Worm (Caenorhabditis elegans) whole organism, dauer: Measurements from ENCODE around the gene M04C3.2.

Experiments
- unc-62 ChIP-seq: sonication (generic microtip); optimal IDR thresholded peaks from 2 replicates; lab custom pipeline; 2017; ENCODE audit warnings: missing biosample characterization, missing genetic modification reagents, missing genetic modification characterization

The M04C3.2 gene

DNA sequence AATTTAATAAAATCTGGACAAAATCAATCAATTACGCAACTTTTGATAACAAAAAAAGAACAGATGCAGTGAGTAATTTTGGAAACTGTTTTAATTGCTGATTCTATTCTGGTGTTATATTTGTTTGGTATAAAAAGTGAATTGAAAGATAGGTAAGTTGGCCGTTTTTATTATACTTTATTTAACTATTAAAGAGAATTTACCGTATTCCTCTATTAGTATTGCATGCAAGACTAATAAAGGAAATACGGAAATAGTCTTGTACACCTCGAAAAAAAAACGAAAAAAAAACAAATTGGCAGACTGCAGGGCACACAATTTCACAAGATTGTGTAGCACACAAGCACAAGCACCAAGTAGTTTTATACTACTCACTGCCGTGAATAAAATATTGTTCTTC is 13.9 kb upstream of the M04C3.2 start, which contains the start of gene Y43F8B.25:
Y43F8B.25 (plus strand) TSS at position 301 of the 400 bp plus-strand sequence.
- no peak for TF ChIP-seq unc-62

DNA sequence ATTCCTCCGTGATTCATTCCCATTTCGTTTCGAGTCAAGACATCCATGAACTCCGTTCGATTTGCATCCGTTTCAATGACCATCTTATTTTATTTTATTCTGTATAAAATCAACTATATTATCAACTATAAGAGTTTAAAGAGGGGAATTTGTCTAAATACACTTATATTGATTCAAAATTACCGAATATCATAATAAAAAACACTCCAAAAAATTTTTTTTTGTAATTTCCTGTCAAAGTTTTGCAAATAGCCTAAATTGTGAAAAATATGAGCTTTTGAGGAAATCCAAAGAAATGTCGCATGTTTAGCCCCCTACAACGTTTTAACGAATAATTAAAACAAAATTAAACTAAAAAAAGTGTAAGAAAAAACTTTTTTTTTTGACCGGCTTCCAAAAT is 13.3 kb upstream of the M04C3.2 start, which contains the start of gene Y43F8B.15:
Y43F8B.15 (minus strand) TSS at position 101 of the 400 bp plus-strand sequence.
- no peak for TF ChIP-seq unc-62

DNA sequence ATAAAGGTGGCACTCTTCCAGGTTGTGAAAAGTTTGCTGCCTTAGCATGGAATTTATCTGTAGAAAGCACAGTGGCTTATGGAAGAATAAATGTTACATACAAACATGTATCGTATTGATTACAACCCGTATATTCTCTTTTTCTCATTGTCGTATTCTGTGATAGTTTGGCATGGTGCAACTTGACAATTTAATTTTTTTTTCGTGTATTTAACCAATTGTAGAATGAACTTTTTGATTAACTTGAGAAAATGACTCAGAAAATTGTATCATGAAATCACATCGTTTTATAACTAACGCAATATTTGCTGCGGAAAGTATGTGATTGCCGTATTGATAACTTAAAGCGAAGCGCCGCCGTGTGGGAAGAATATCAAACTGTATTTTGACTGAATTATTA is 8.4 kb upstream of the M04C3.2 start, which contains the start of gene Y43F8B.24:
Y43F8B.24 (plus strand) TSS at position 301 of the 400 bp plus-strand sequence.
- no peak for TF ChIP-seq unc-62

DNA sequence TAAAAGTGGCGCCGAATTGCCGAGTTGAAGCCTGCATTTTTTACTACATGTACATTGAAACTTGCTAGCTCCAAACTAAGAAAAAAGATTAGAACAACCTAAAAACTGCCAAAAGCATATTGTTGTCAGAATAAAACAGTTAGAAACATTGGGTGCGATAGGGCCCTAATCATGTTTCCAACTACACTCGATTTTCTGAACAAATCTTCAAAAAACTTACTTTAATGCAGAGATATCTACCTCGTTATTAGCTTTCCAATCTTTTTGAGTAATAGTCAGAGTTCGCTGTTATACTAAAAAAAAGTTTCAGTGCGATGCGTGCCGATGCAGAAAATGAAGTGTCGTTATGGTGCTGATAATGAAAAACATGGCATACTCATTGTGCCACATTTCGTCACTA is 6.9 kb upstream of the M04C3.2 start, which contains the start of the genes Y43F8B.13 and Y43F8B.14:
Y43F8B.13 (plus strand) TSS at position 301 of the 400 bp plus-strand sequence.
Y43F8B.14 (minus strand) TSS at position 322 of the 400 bp plus-strand sequence.
- TF ChIP-seq unc-62: no peak

DNA sequence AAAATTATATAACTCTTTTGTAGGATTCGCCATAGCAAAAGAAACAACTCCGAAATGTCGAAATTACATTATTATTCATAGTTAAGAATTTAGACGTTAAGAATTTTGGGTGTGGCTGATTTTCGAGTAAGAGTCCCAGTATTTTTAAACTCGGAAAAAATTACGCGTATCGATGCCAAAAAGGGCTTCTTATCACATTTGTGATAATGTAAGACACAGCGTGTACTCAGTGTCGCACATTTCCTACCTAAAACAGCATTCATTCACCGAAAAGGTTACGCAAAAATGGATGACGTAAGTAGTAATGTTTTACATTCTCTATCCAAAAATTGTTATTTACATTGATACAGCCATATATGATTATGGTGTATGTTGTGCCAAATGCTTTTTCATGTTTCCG is 839 bp upstream of the M04C3.2 start, which contains the start of gene M04C3.5:
M04C3.5 (plus strand) TSS at position 190 of the 400 bp plus-strand sequence.
- TF ChIP-seq unc-62: no peak

DNA sequence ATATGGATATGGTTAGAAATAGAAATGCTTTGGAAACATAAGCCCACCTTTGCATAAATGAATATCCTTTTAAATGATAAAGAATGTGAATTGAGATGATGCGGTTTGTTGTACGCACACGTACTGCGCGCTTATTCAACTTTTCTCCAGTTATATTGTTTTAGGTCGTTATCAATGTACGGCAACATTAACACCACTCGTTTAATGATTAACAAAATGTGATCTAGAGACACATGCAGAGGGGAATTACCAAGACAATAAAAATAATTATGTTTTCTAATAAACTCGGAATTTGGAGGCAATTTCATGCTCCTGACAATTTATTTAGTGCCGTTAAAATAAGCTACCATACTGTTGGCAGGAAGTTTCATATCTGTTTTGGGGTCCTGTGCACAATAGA is 3.3 kb downstream of the M04C3.2 start, which contains the start of gene M04C3.1:
M04C3.1 (minus strand) TSS at position 164 of the 400 bp plus-strand sequence.
- TF ChIP-seq unc-62: no peak

DNA sequence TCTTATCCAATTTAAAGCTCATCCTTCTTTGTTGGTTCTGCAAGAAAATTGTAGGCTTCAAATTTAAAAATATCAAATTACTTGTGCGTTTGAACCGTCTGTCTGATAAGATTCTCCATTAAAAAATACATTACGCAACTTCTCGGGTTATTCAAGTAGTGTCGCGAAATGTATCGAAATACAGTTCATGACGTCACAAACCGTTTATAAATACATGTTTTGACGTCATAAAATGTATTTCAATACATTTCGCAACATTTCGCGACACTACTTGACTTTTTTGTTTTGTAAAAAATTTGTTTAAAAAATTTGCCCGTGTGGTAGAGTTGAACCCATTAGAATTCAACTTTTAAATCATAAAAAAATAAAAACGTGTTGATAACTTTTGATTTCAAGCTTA is 5.1 kb downstream of the M04C3.2 start:
- TF ChIP-seq unc-62: no peak

DNA sequence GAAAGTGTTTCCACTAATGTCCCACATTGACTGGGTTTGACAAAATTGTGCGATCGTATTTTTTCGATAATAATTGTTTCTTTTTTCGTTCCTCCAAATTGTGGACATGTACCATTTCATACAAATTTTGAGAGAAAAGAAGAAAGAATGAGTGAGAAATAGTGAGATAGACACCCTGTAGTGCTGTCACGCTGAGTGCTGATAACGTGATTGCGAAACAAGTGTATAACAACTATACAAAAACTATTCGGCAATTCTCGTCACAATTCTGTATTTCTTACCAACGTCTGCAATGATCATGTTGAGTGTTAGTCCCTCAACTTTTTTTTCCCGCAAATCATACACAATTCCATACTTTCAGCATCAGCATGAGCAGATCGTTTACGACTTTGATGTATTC is 12.4 kb downstream of the M04C3.2 start, which contains the start of gene C25F9.14:
C25F9.14 (plus strand) TSS at position 178 of the 400 bp plus-strand sequence.
- TF ChIP-seq unc-62: no peak

DNA sequence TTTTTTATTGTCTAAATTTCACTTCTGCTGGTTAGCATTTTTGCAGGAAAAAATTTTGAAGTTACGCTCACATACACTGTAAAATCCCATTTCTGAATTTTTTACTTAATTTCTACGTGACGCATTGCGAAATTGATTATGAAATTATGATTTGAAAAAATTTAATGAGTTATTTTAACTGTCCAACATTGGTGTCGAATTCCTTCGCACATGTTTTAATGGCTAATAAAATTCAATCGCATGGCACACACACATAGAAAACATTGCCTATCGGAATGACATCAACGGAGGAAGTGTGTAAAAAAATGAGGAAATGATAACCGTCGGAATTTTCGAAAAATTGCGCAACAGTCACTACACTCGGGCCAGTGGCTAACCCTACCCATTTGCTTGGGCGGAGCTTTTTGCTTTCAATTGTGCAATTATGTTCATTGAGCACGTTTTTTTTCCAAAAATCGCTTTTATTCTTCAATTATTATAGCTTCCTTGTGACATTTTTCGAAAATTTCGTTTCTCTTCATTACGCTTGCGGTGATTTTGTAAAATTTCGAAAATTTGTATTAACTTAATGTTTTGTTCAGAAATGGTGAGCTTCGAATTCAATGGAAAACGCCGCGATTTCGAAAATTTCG is 14.8 kb downstream of the M04C3.2 start, which contains the start of gene C25F9.16:
C25F9.16 (plus strand) TSS at position 582 of the 632 bp plus-strand sequence.
- TF ChIP-seq unc-62: no peak

DNA sequence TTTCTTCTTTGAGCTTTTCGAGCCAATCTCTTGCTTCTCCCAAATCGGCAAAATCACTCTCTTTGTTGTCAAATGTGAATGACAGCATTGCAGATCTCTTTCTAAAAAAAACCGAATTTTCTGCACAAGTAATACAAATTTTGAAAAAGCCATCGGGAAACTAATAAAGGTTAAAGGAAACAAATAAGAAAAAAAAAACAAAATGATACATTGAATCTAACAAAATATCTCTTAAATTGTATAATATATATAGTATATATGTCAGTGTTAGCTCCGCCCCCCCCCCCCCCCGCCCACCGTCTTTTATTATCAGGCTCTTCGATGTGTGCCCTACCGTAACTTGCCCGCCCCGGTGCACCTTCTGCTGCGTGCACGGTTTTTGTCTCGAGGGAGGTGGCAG is 15.7 kb downstream of the M04C3.2 start, which contains the start of gene C25F9.11:
C25F9.11 (minus strand) TSS at position 101 of the 400 bp plus-strand sequence.
- TF ChIP-seq unc-62: no peak

DNA sequence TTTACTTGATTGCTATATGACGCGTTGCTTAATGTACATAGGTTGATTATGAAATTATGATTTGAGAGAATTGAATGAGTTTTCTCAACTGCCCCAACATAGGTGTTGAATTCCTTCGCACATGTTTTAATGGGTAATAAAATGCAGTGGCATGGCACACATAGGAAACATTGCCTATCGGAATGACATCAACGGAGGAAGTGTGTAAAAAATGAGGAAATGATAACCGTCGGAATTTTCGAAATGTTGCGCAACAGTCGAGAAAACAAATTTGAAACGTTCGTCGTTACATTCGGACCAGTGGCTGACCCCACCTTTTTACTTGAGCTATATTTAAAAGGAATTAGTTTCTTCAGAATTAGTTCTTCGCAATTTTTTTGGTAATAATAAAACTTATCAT is 16.7 kb downstream of the M04C3.2 start:
- TF ChIP-seq unc-62: no peak

DNA sequence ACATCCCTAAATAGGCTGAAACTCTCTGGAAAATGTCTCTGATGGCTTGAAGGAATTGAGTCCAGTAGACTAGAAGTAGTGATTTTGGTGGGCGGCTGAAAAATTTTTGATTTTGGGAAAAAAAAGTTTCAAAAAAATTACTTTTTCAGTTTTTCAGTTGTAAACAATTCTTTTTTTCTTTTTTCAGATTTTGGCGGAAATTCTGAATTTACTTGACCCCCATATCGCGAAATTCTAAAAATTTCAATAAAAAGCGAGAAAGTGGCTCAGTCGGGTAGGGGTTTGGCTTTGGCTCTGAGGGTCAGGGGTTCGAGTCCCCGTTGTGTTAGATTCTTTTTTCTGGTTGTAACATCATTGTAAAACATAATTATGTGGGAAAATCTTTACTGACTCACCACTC is 17.7 kb downstream of the M04C3.2 start, which contains the start of gene srw-85:
srw-85 (minus strand) TSS at position 101 of the 400 bp plus-strand sequence.
- no peak for TF ChIP-seq unc-62

DNA sequence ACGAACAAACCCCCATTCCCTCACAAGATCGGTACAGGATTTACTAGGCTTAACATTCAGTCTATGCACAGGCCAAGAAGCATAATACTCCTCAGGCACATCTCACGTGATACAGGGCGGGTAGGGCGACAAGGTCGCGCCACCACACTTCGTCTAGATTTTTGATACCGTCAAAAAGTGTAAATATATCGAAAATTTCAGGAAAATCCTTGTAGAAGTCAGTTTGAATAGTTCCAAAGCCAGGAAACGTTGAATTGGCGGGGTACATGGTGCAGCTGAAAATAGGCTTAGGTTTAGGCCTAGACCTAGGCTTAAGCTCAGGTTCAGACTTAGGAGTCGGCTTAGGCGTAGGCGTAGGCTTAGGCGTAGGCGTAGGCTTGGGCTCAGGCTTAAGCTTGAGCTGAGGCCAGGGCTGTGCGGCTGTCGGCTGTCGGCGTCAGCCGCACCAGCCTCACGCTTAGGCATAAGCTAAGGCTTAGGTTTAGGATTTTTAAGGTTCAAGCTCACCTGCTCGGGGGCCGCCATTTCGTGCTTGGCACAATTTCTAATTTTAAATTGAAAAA is 18.3 kb downstream of the M04C3.2 start:
- TF ChIP-seq unc-62: no peak

DNA sequence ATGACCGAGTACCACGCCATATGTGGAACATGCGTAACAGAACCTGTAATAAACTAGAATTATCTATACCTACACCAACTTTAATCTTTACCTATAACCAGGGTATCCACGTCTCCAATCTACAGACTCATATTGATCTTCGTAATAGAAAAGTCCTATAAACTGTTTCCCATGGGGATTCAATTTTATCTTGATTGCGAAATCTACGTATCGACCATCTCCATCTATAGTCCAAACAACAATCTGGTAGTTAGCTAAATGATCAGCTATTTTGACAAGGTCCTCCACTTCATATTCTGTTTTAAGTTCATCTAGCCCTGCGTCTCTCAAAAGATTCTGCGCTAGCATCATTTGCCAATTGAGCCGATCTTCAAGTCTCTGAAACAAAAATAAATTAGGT is 19.1 kb downstream of the M04C3.2 start:
- no peak for TF ChIP-seq unc-62

DNA sequence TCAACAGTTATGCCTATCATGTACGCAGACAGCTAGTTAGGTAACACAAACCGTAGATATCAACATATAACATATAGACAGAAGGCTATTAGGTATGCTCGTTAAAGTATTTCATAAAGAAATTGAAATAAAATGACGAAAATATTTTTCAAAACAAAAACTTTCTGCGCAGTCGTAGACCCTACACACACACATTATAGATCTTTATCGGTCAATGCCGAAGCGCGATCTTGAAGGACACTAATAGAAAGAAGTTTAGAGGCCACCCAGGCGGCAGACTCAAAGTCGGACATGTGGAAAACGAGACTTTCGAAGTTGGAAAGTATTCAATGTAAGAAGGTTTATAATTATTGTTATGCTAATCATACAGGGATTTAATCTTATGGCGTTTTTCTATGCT is 19.8 kb downstream of the M04C3.2 start:
- no peak for TF ChIP-seq unc-62

DNA sequence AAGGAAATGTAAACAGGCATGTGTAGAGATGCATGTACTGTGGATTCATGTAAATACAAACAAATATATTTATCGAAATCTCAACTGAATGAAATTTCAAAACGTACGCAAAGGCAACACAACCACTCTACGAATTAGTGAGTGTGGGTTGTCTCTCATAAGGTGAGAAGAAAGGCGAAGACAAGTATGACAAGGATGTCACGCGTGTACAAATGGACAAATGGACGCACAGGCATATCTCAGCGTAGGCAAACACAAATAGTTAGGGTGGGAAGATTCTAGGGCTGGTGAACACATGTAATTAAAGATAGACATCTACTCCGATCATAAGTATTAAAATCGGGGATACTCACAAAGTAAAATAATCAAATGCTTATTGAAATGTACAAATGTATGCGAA is 20.6 kb downstream of the M04C3.2 start:
- no peak for TF ChIP-seq unc-62

DNA sequence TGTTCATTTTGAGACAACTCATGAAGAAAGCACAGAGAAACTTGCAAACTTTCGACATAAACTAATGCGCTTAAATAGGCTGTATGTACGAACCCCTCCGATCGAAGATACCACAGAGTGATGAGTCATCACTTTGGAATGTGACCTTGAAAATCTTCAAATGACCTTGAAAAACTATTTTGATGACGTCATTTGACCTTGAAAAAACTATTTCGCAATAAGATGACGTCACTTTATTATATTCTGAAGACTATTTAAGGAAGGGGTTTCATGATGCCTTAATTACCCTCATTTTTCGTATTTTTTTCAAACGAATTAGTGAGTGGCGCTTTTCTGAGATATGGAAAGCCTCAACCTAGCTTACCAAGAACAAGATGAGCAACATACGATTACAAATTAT is 27.6 kb downstream of the M04C3.2 start, which contains the start of gene C25F9.2:
C25F9.2 (plus strand) TSS at position 341 of the 400 bp plus-strand sequence.
- no peak for TF ChIP-seq unc-62
